Fruit fly (Drosophila melanogaster) S2 (cell line): Measurements from ENCODE around the gene Best1.

ENCODE experiments used
- CG8478 ChIP-seq: fragments of >200 bp; optimal IDR thresholded peaks from 2 replicates; lab custom pipeline; 2018
- CTCF ChIP-seq, 2 experiments: fragments of >200 bp; optimal IDR thresholded peaks; 2 replicates each; lab custom pipeline; 2018

- TF ChIP-seq CG8478 = no peak
- no peak for TF ChIP-seq CTCF (optimal IDR thresholded peaks at IDR 0.05; lab: Kevin White, UChicago)
Observed at dm6 chr3R:10190084-10190782, 19.9 kb upstream of the Best1 start, which contains the start of gene Syn.
